Fruit fly (Drosophila melanogaster): ENCODE results near the gene CG18558.
A peak's percentile ranks its signal among the peaks of the same experiment; 100 is the strongest.

Gene CG18558

dm6 chr2L:2874542-2875194, 30.4 kb upstream of the CG18558 start, which contains the start of gene CG8814:
Gene CG8814, plus strand, starts transcription at chr2L:2874890.
- TF ChIP-seq Myc (optimal IDR thresholded peaks at IDR 0.05) (no peak), rgr (GFP tag; optimal IDR thresholded peaks at IDR 0.05) (peak; percentile 58), Hnf4 (GFP tag; optimal IDR thresholded peaks at IDR 0.05) (peak; percentile 88), CG32264 (GFP tag; optimal IDR thresholded peaks at IDR 0.05) (no peak), Sp1 (GFP tag; optimal IDR thresholded peaks at IDR 0.05) (peak; percentile 48), sage (GFP tag; optimal IDR thresholded peaks at IDR 0.05) (peak; percentile 42), HLH106 (tag; optimal IDR thresholded peaks at IDR 0.05) (peak; percentile 74), h (GFP tag; optimal IDR thresholded peaks at IDR 0.05) (peak; percentile 57), fru (GFP tag; optimal IDR thresholded peaks at IDR 0.05) (peak; percentile 64), Jra (GFP tag; optimal IDR thresholded peaks at IDR 0.05) (peak; percentile 42), CG9705 (GFP tag; optimal IDR thresholded peaks at IDR 0.05) (peak; percentile 28), Dfd (GFP tag; optimal IDR thresholded peaks at IDR 0.05) (no peak), dmrt93B (GFP tag; optimal IDR thresholded peaks at IDR 0.05) (peak; percentile 68), ey (GFP tag; optimal IDR thresholded peaks at IDR 0.05) (peak; percentile 51), psq (GFP tag; optimal IDR thresholded peaks at IDR 0.05) (peak; percentile 68), Rel (GFP tag; optimal IDR thresholded peaks at IDR 0.05) (peak; percentile 71), Rel (tag; optimal IDR thresholded peaks at IDR 0.05) (peak; percentile 88), sv (GFP tag; optimal IDR thresholded peaks at IDR 0.05) (peak; percentile 43), N (GFP tag; optimal IDR thresholded peaks at IDR 0.05) (no peak), OdsH (GFP tag; optimal IDR thresholded peaks at IDR 0.05) (peak; percentile 51), tai (GFP tag; optimal IDR thresholded peaks at IDR 0.05) (no peak), Mio (GFP tag; optimal IDR thresholded peaks at IDR 0.05) (no peak), Vsx2 (GFP tag; optimal IDR thresholded peaks at IDR 0.05; ENCODE audit: partially characterized antibody) (no peak), CrebA (GFP tag; optimal IDR thresholded peaks at IDR 0.05; ENCODE audit: borderline replicate concordance) (no peak), Hr78 (GFP tag; optimal IDR thresholded peaks at IDR 0.05) (no peak), pan (optimal IDR thresholded peaks at IDR 0.05) (no peak), usp (GFP tag; optimal IDR thresholded peaks at IDR 0.05) (no peak), foxo (GFP tag; optimal IDR thresholded peaks at IDR 0.05) (peak in 1 of 2 experiments; percentile 78), woc (GFP tag; optimal IDR thresholded peaks at IDR 0.05) (peak; percentile 76), br (GFP tag; optimal IDR thresholded peaks at IDR 0.05) (peak; percentile 23), lola (GFP tag; optimal IDR thresholded peaks at IDR 0.05) (no peak), Abd-B (GFP tag; optimal IDR thresholded peaks at IDR 0.05) (no peak), Dif (GFP tag; optimal IDR thresholded peaks at IDR 0.05; ENCODE audit: partially characterized antibody) (peak; percentile 31), dsf (GFP tag; optimal IDR thresholded peaks at IDR 0.05; ENCODE audit: borderline replicate concordance) (peak; percentile 46), brk (GFP tag; optimal IDR thresholded peaks at IDR 0.05) (peak; percentile 68), jim (GFP tag; optimal IDR thresholded peaks at IDR 0.05) (no peak), GATAd (GFP tag; optimal IDR thresholded peaks at IDR 0.05) (no peak), Hr83 (GFP tag; optimal IDR thresholded peaks at IDR 0.05; ENCODE audit: poor library complexity, severe bottlenecking) (peak; percentile 47), dl (GFP tag; optimal IDR thresholded peaks at IDR 0.05; ENCODE audit: insufficient read depth in 1 of 2, partially characterized antibody in 2 of 2) (peak in 1 of 2 experiments; percentile 31)

dm6 chr2L:2874185-2874541, 29.9 kb upstream of the CG18558 start, which contains the start of gene Ifrd1:
Gene Ifrd1, minus strand, starts transcription at chr2L:2874489.
- TF ChIP-seq N (GFP tag; optimal IDR thresholded peaks at IDR 0.05) (no peak), brk (GFP tag; optimal IDR thresholded peaks at IDR 0.05) (no peak), Sp1 (GFP tag; optimal IDR thresholded peaks at IDR 0.05) (no peak), usp (GFP tag; optimal IDR thresholded peaks at IDR 0.05) (no peak), tai (GFP tag; optimal IDR thresholded peaks at IDR 0.05) (no peak), h (GFP tag; optimal IDR thresholded peaks at IDR 0.05) (no peak), dl (GFP tag; optimal IDR thresholded peaks at IDR 0.05; ENCODE audit: insufficient read depth in 1 of 2, partially characterized antibody in 2 of 2) (no peak), Vsx2 (GFP tag; optimal IDR thresholded peaks at IDR 0.05; ENCODE audit: partially characterized antibody) (no peak), dmrt93B (GFP tag; optimal IDR thresholded peaks at IDR 0.05) (no peak), OdsH (GFP tag; optimal IDR thresholded peaks at IDR 0.05) (no peak)
